Fruit fly (Drosophila melanogaster): ENCODE data around the gene Dh44.

dm6 chr3R:9628607-9629006 is 9.4 kb upstream of the Dh44 start:
- TF ChIP-seq CG10631 (GFP tag; optimal IDR thresholded peaks at IDR 0.05): no peak
- TF ChIP-seq CG6854 (GFP tag; optimal IDR thresholded peaks at IDR 0.05): no peak
- no peak for TF ChIP-seq Sox102F (GFP tag; optimal IDR thresholded peaks at IDR 0.05)
- no peak for TF ChIP-seq CG8319 (GFP tag; optimal IDR thresholded peaks at IDR 0.05)
- no peak for TF ChIP-seq CG4318 (GFP tag; optimal IDR thresholded peaks at IDR 0.05)
- no peak for TF ChIP-seq Hr38 (GFP tag; optimal IDR thresholded peaks at IDR 0.05)
- TF ChIP-seq CG6276 (GFP tag; optimal IDR thresholded peaks at IDR 0.05): no peak
- TF ChIP-seq CG7368 (GFP tag; optimal IDR thresholded peaks at IDR 0.05): no peak
- no peak for TF ChIP-seq Hr39 (GFP tag; optimal IDR thresholded peaks at IDR 0.05)
- no peak for TF ChIP-seq Sox14 (GFP tag; optimal IDR thresholded peaks at IDR 0.05)
- no peak for TF ChIP-seq ss (GFP tag; optimal IDR thresholded peaks at IDR 0.05)
